Worm (Caenorhabditis elegans): Measurements from ENCODE around the gene CD4.8.

CD4.8 gene

DNA sequence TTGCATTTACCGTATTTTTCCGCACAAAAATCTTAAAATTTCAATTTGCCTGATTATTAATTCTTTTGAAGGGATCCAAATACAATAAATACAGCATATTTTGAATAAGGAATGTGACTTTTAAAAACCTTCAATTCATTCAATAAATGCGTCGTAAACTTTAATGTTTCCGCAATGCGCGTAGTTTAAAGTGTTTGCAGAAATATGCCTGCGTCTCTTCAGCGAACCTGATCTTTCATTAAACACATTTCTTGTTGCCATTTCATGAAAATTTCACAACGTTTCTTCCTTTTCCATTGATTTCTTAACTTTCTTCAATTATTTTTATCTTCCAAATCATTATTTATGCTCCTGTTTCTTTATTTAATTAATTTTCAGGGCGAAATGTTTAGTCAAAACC lies 8.8 kb downstream of the CD4.8 start, which contains the start of gene vps-37 (continued):
- peak in 1 of 2 experiments; percentile 33 for TF ChIP-seq mdl-1 (tag; optimal IDR thresholded peaks at IDR 0.05)
- TF ChIP-seq egl-27 (tag; optimal IDR thresholded peaks at IDR 0.05), result no peak
- peak; percentile 33 for TF ChIP-seq nhr-11 (tag; optimal IDR thresholded peaks at IDR 0.05)
- TF ChIP-seq dsc-1 (tag; optimal IDR thresholded peaks at IDR 0.05), result peak; percentile 70
- TF ChIP-seq F16B12.6 (tag; optimal IDR thresholded peaks at IDR 0.05), result peak; percentile 99
- TF ChIP-seq grh-1 (GFP tag; IDR thresholded peaks at IDR 0.05), result peak; percentile 56; the same call in 1 of the 2 replicates
- TF ChIP-seq irx-1 (tag; optimal IDR thresholded peaks at IDR 0.05), result peak; percentile 69
- TF ChIP-seq swsn-7 (tag; optimal IDR thresholded peaks at IDR 0.05), result peak; percentile 82
- peak; percentile 94 for TF ChIP-seq mep-1 (tag; optimal IDR thresholded peaks at IDR 0.05)
- TF ChIP-seq lin-13 (GFP tag; optimal IDR thresholded peaks at IDR 0.05), result peak; percentile 77
- peak; percentile 68 for TF ChIP-seq mab-9 (GFP tag; IDR thresholded peaks at IDR 0.05)
- peak; percentile 85 for TF ChIP-seq snpc-4 (tag; optimal IDR thresholded peaks at IDR 0.05)
- TF ChIP-seq xbp-1 (tag; optimal IDR thresholded peaks at IDR 0.05), result peak; percentile 77
- TF ChIP-seq lsy-2 (tag; optimal IDR thresholded peaks at IDR 0.05), result peak; percentile 92 to 94
- peak; percentile 27 for TF ChIP-seq nhr-237 (tag; optimal IDR thresholded peaks at IDR 0.05)
- no peak for TF ChIP-seq hlh-17 (GFP tag; optimal IDR thresholded peaks at IDR 0.05; ENCODE audit: borderline replicate concordance)
- TF ChIP-seq snu-23 (GFP tag; optimal IDR thresholded peaks at IDR 0.05), result peak; percentile 88
- peak; percentile 88 to 90 for TF ChIP-seq lin-35 (GFP tag; optimal IDR thresholded peaks at IDR 0.05)
- peak; percentile 70 for TF ChIP-seq unc-86 (tag; optimal IDR thresholded peaks at IDR 0.05)
- peak; percentile 50 for TF ChIP-seq ces-1 (GFP tag; optimal IDR thresholded peaks at IDR 0.05)

DNA sequence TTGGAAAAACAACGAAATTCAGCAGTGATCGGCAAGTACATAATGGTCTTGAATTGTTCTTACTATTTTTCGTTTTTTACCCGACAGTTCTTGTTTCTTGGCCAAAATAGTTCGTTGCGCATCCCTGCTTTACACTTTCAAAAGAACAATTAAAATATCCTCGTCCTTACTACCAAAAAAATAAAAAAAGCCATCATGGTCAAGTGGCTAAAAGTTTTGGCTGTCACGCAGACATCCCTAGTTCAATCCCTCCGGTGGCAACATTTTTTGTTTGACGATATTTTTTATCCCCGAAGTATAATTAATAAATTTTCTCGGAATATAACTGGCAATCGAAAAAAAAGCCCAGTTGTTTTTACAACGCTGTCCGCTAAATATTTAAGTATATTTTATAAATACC lies 9.3 kb downstream of the CD4.8 start:
- TF ChIP-seq snpc-4 (tag; optimal IDR thresholded peaks at IDR 0.05) (no peak), ztf-4 (tag; optimal IDR thresholded peaks at IDR 0.05) (no peak), ceh-90 (tag; optimal IDR thresholded peaks at IDR 0.05) (no peak), snu-23 (GFP tag; optimal IDR thresholded peaks at IDR 0.05) (no peak), efl-3 (GFP tag; optimal IDR thresholded peaks at IDR 0.05) (no peak), nhr-19 (GFP tag; conservative IDR thresholded peaks at IDR 0.05) (no peak), ztf-11 (tag; optimal IDR thresholded peaks at IDR 0.05) (no peak), sox-4 (tag; optimal IDR thresholded peaks at IDR 0.05) (no peak), nhr-85 (tag) (no peak), nhr-20 (tag; optimal IDR thresholded peaks at IDR 0.05) (no peak)

DNA sequence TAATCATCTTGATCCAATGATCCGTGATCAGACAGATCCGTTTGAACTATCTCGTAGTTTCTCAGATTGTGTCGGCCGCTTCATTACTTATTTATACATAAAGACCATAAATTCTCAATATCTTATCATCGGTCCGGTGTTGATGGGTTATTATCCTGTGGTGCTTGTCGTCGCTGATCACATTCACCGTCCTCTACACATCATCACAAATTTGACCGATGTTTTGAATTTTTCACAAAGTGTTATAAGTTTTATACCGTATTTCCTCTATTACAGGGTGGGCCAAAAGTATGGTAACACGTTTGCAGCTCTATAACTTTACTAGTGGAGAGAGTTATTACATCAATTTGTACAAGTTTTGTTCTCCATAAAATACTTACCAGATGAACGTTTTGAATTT lies 13.2 kb downstream of the CD4.8 start:
- TF ChIP-seq dpl-1 (GFP tag; optimal IDR thresholded peaks at IDR 0.05) (no peak), nhr-20 (tag; optimal IDR thresholded peaks at IDR 0.05) (no peak), ztf-11 (tag; optimal IDR thresholded peaks at IDR 0.05) (no peak), mab-9 (GFP tag; IDR thresholded peaks at IDR 0.05) (no peak), pqm-1 (tag; optimal IDR thresholded peaks at IDR 0.05) (no peak), ceh-90 (tag; optimal IDR thresholded peaks at IDR 0.05) (no peak), nhr-71 (tag; optimal IDR thresholded peaks at IDR 0.05) (no peak), xbp-1 (tag; optimal IDR thresholded peaks at IDR 0.05) (no peak), snu-23 (GFP tag; optimal IDR thresholded peaks at IDR 0.05) (no peak), rnt-1 (tag; optimal IDR thresholded peaks at IDR 0.05) (no peak), aly-2 (tag; optimal IDR thresholded peaks at IDR 0.05) (no peak), nhr-47 (tag; optimal IDR thresholded peaks at IDR 0.05) (no peak), dsc-1 (tag; optimal IDR thresholded peaks at IDR 0.05) (no peak)

DNA sequence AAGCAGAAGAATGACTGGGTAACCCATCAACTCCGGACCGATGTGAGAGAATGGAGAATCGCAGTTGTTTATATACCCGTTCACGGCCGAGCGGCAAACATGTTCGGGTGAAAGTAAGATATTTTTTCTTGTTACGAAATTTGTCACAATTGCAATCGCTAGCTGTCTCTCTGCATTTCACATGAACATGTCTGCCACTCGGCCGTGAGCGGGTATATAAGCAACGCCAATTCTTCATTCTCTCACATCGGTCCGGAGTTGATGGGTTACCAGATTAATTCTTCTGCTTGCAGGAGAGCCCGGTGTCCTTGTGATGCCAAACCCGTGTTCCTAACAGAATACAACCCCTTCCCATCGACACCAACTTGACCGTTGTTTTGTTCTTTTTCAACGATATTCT lies 14.1 kb downstream of the CD4.8 start:
- peak; percentile 35 for TF ChIP-seq F16B12.6 (tag; optimal IDR thresholded peaks at IDR 0.05)
- TF ChIP-seq tbx-2 (tag; optimal IDR thresholded peaks at IDR 0.05), result no peak
- TF ChIP-seq rnt-1 (tag; optimal IDR thresholded peaks at IDR 0.05), result peak; percentile 22
- peak; percentile 95 for TF ChIP-seq snpc-4 (tag; optimal IDR thresholded peaks at IDR 0.05)
- peak; percentile 48 for TF ChIP-seq skn-1 (tag; optimal IDR thresholded peaks at IDR 0.05)
- peak in 1 of 3 experiments; percentile 8 for TF ChIP-seq ceh-82 (tag; optimal IDR thresholded peaks at IDR 0.05)
- no peak for TF ChIP-seq efl-1 (optimal IDR thresholded peaks at IDR 0.05)
- TF ChIP-seq efl-1 (GFP tag; optimal IDR thresholded peaks at IDR 0.05 in 1 of 2), result peak in 1 of 2 experiments; percentile 65
- TF ChIP-seq hpl-2 (GFP tag; optimal IDR thresholded peaks at IDR 0.05), result no peak
- 0 out of 2 replicates have a peak, but pooled peaks have one; percentile 11 for TF ChIP-seq nhr-19 (GFP tag; conservative IDR thresholded peaks at IDR 0.05)
- TF ChIP-seq ets-5 (GFP tag; IDR thresholded peaks at IDR 0.05), result no peak
- no peak for TF ChIP-seq irx-1 (tag; optimal IDR thresholded peaks at IDR 0.05)
- TF ChIP-seq lsy-2 (tag; optimal IDR thresholded peaks at IDR 0.05), result peak in 1 of 2 experiments; percentile 55

All from whole organism, L1 larva.